Worm (Caenorhabditis elegans): ENCODE results near the gene F44E7.5.
"Not testable (repeated sequence)": the region's sequence is repeated elsewhere in the genome, so short reads cannot be mapped to it uniquely, and the experiment has no call there.

F44E7.5 gene

ce11 chrV:5769500-5769899, 11.2 kb downstream of the F44E7.5 start:
- TF ChIP-seq pes-1 (GFP tag; IDR thresholded peaks at IDR 0.05) = no peak
- TF ChIP-seq ama-1 (optimal IDR thresholded peaks at IDR 0.05) = no peak
- no peak for TF ChIP-seq hmg-4 (GFP tag; optimal IDR thresholded peaks at IDR 0.05)
- no peak for TF ChIP-seq tbx-11 (GFP tag; IDR thresholded peaks at IDR 0.05)
- no peak for TF ChIP-seq flt-1 (GFP tag; IDR thresholded peaks at IDR 0.05)
- no peak for TF ChIP-seq B0310.2 (tag; optimal IDR thresholded peaks at IDR 0.05)
- TF ChIP-seq ceh-13 (GFP tag; optimal IDR thresholded peaks at IDR 0.05) = no peak
- no peak for TF ChIP-seq hnd-1 (tag; optimal IDR thresholded peaks at IDR 0.05)

ce11 chrV:5768292-5768695, 12.4 kb downstream of the F44E7.5 start:
- TF ChIP-seq ama-1 (optimal IDR thresholded peaks at IDR 0.05) (no peak), hmg-4 (GFP tag; optimal IDR thresholded peaks at IDR 0.05) (no peak), B0310.2 (tag; optimal IDR thresholded peaks at IDR 0.05) (no peak), tra-4 (tag; optimal IDR thresholded peaks at IDR 0.05) (no peak), tbx-37 (GFP tag; conservative IDR thresholded peaks at IDR 0.05) (no peak), pes-1 (GFP tag; IDR thresholded peaks at IDR 0.05) (no peak), hnd-1 (tag; optimal IDR thresholded peaks at IDR 0.05) (no peak), sea-1 (GFP tag; conservative IDR thresholded peaks at IDR 0.05) (no peak), scrt-1 (GFP tag; IDR thresholded peaks at IDR 0.05) (no peak), flt-1 (GFP tag; IDR thresholded peaks at IDR 0.05) (no peak), ceh-36 (tag; optimal IDR thresholded peaks at IDR 0.05) (no peak)

ce11 chrV:5765081-5765480, 15.6 kb downstream of the F44E7.5 start, which contains the start of gene pgph-2:
Gene pgph-2 (plus strand): TSS chrV:5765127.
- TF ChIP-seq tra-4 (tag; optimal IDR thresholded peaks at IDR 0.05) = no peak
- no peak for TF ChIP-seq ets-7 (tag; optimal IDR thresholded peaks at IDR 0.05)
- no peak for TF ChIP-seq hnd-1 (tag; optimal IDR thresholded peaks at IDR 0.05)
- no peak for TF ChIP-seq ama-1 (optimal IDR thresholded peaks at IDR 0.05)
- TF ChIP-seq flt-1 (GFP tag; IDR thresholded peaks at IDR 0.05) = no peak

ce11 chrV:5763787-5764186, 16.9 kb downstream of the F44E7.5 start, which contains the start of gene pgph-3:
Gene pgph-3 (minus strand): TSS chrV:5763846.
- TF ChIP-seq ets-7 (tag; optimal IDR thresholded peaks at IDR 0.05) (no peak), sea-1 (GFP tag; conservative IDR thresholded peaks at IDR 0.05) (no peak), B0310.2 (tag; optimal IDR thresholded peaks at IDR 0.05) (no peak), flt-1 (GFP tag; IDR thresholded peaks at IDR 0.05) (no peak), tbx-37 (GFP tag; conservative IDR thresholded peaks at IDR 0.05) (no peak), pes-1 (GFP tag; IDR thresholded peaks at IDR 0.05) (no peak), ceh-36 (tag; optimal IDR thresholded peaks at IDR 0.05) (no peak), ceh-13 (GFP tag; optimal IDR thresholded peaks at IDR 0.05) (no peak), F13C5.2 (tag; optimal IDR thresholded peaks at IDR 0.05) (no peak), aly-1 (tag; optimal IDR thresholded peaks at IDR 0.05) (no peak), hmg-4 (GFP tag; optimal IDR thresholded peaks at IDR 0.05) (no peak), tra-4 (tag; optimal IDR thresholded peaks at IDR 0.05) (no peak), hnd-1 (tag; optimal IDR thresholded peaks at IDR 0.05) (no peak), ama-1 (optimal IDR thresholded peaks at IDR 0.05) (no peak), hmbx-1 (tag; optimal IDR thresholded peaks at IDR 0.05) (no peak), tbx-11 (GFP tag; IDR thresholded peaks at IDR 0.05) (no peak), scrt-1 (GFP tag; IDR thresholded peaks at IDR 0.05) (no peak)

- no peak for TF ChIP-seq ama-1 (optimal IDR thresholded peaks at IDR 0.05)
- TF ChIP-seq hnd-1 (tag; optimal IDR thresholded peaks at IDR 0.05) = no peak
- no peak for TF ChIP-seq tbx-11 (GFP tag; IDR thresholded peaks at IDR 0.05)
- TF ChIP-seq tbx-37 (GFP tag; conservative IDR thresholded peaks at IDR 0.05) = no peak
- TF ChIP-seq scrt-1 (GFP tag; IDR thresholded peaks at IDR 0.05) = no peak
Measured at ce11 chrV:5760132-5760531, 20.6 kb downstream of the F44E7.5 start, which contains the start of gene C53A3.1. Gene C53A3.1 (minus strand): TSS chrV:5760232.

- TF ChIP-seq sea-1 (GFP tag; conservative IDR thresholded peaks at IDR 0.05) (no peak), F13C5.2 (tag; optimal IDR thresholded peaks at IDR 0.05) (no peak), scrt-1 (GFP tag; IDR thresholded peaks at IDR 0.05) (no peak), ceh-13 (GFP tag; optimal IDR thresholded peaks at IDR 0.05) (no peak), pes-1 (GFP tag; IDR thresholded peaks at IDR 0.05) (no peak), hnd-1 (tag; optimal IDR thresholded peaks at IDR 0.05) (no peak), aly-1 (tag; optimal IDR thresholded peaks at IDR 0.05) (no peak), ceh-36 (tag; optimal IDR thresholded peaks at IDR 0.05) (no peak), ets-7 (tag; optimal IDR thresholded peaks at IDR 0.05) (no peak), tbx-37 (GFP tag; conservative IDR thresholded peaks at IDR 0.05) (no peak), flt-1 (GFP tag; IDR thresholded peaks at IDR 0.05) (no peak)
Measured at ce11 chrV:5758780-5759179, 21.9 kb downstream of the F44E7.5 start, which contains the start of gene C53A3.4. Gene C53A3.4 (minus strand): TSS chrV:5758880.

ce11 chrV:5756193-5756592, 24.5 kb downstream of the F44E7.5 start, which contains the start of gene C53A3.3:
Gene C53A3.3 (plus strand): TSS chrV:5756493.
- no peak for TF ChIP-seq F13C5.2 (tag; optimal IDR thresholded peaks at IDR 0.05)
- no peak for TF ChIP-seq aly-1 (tag; optimal IDR thresholded peaks at IDR 0.05)
- TF ChIP-seq tra-4 (tag; optimal IDR thresholded peaks at IDR 0.05) = no peak
- no peak for TF ChIP-seq pes-1 (GFP tag; IDR thresholded peaks at IDR 0.05)
- TF ChIP-seq tbx-37 (GFP tag; conservative IDR thresholded peaks at IDR 0.05) = no peak

ce11 chrV:5755203-5755693, 25.5 kb downstream of the F44E7.5 start, which contains the start of gene K09H11.11:
Gene K09H11.11 (minus strand): TSS chrV:5755253.
- not testable (repeated sequence) for TF ChIP-seq ets-7 (tag; optimal IDR thresholded peaks at IDR 0.05); scrt-1 (GFP tag; IDR thresholded peaks at IDR 0.05); B0310.2 (tag; optimal IDR thresholded peaks at IDR 0.05)

Data from whole organism, early embryonic.